Fruit fly (Drosophila melanogaster) whole organism, embryonic: ENCODE measurements around the gene CG3224.
A peak's percentile ranks its signal among the peaks of the same experiment; 100 is the strongest.

Source experiments
- Abd-B ChIP-seq: fragments of 200-800 bp; sonication (Bioruptor generic); optimal IDR thresholded peaks from 2 replicates; lab custom pipeline; 2018; ENCODE audit warnings: missing biosample characterization, mild to moderate bottlenecking, missing genetic modification characterization, moderate library complexity
- Adf1 ChIP-seq: fragments of 200-800 bp; sonication (Bioruptor generic); IDR thresholded peaks from 2 replicates; pipeline ENCODE4 v1.3.6; 2022; ENCODE audit warnings: missing biosample characterization, missing genetic modification characterization
- Asciz ChIP-seq: fragments of 200-800 bp; sonication (Bioruptor generic); optimal IDR thresholded peaks from 2 replicates; lab custom pipeline; 2017; ENCODE audit warnings: missing biosample characterization, mild to moderate bottlenecking, missing genetic modification characterization, missing genetic modification reagents
- Atf6 ChIP-seq: fragments of 200-800 bp; sonication (Bioruptor generic); IDR thresholded peaks from 2 replicates; pipeline ENCODE4 v1.3.6; 2022; ENCODE audit warnings: missing biosample characterization, missing genetic modification characterization
- Awh ChIP-seq: fragments of 200-800 bp; sonication (Bioruptor generic); IDR thresholded peaks from 2 replicates; pipeline ENCODE4, ENCODE4 v1.3.6; 2022; ENCODE audit warnings: missing biosample characterization, missing genetic modification characterization
- B-H2 ChIP-seq: fragments of 200-800 bp; sonication (Bioruptor generic); optimal IDR thresholded peaks from 2 replicates; lab custom pipeline; 2018; ENCODE audit warnings: missing biosample characterization, mild to moderate bottlenecking, missing genetic modification characterization
- CG10267 ChIP-seq: fragments of 200-800 bp; sonication (Bioruptor generic); optimal IDR thresholded peaks from 2 replicates; lab custom pipeline; 2018; ENCODE audit warnings: missing biosample characterization, mild to moderate bottlenecking, missing genetic modification characterization, moderate library complexity
- CG12659 ChIP-seq: fragments of 200-800 bp; sonication (Bioruptor generic); optimal IDR thresholded peaks from 3 replicates; lab custom pipeline; 2017; ENCODE audit warnings: mild to moderate bottlenecking, missing biosample characterization, missing genetic modification reagents, missing genetic modification characterization
- CG13424 ChIP-seq: fragments of 200-800 bp; sonication (Bioruptor generic); optimal IDR thresholded peaks from 2 replicates; lab custom pipeline; 2019; ENCODE audit warnings: missing biosample characterization, mild to moderate bottlenecking, missing genetic modification characterization, moderate library complexity
- CG13624 ChIP-seq: fragments of 200-800 bp; sonication (Bioruptor generic); optimal IDR thresholded peaks from 2 replicates; lab custom pipeline; 2016; ENCODE audit warnings: missing biosample characterization, missing genetic modification characterization
- CG15011 ChIP-seq: fragments of 200-800 bp; sonication (Bioruptor generic); optimal IDR thresholded peaks from 3 replicates; lab custom pipeline; 2018; ENCODE audit warnings: missing biosample characterization, mild to moderate bottlenecking, missing genetic modification characterization
- CG17186 ChIP-seq: fragments of 200-800 bp; sonication (Bioruptor generic); optimal IDR thresholded peaks from 3 replicates; lab custom pipeline; 2017; ENCODE audit warnings: missing biosample characterization, missing genetic modification reagents, missing genetic modification characterization
- CG18619 ChIP-seq: fragments of 200-800 bp; sonication (Bioruptor generic); optimal IDR thresholded peaks from 3 replicates; lab custom pipeline; 2017; ENCODE audit warnings: missing biosample characterization, mild to moderate bottlenecking, missing genetic modification characterization
- CG2712 ChIP-seq: fragments of 200-800 bp; optimal IDR thresholded peaks from 3 replicates; lab custom pipeline; 2019; ENCODE audit warnings: missing biosample characterization, mild to moderate bottlenecking, missing genetic modification characterization, moderate library complexity
- CG3847 ChIP-seq: fragments of 200-800 bp; sonication (Bioruptor generic); IDR thresholded peaks from 2 replicates; pipeline ENCODE4 v1.3.6; 2022; ENCODE audit warnings: missing biosample characterization, missing genetic modification characterization
- CG7372 ChIP-seq: fragments of 200-800 bp; sonication (Bioruptor generic); IDR thresholded peaks from 2 replicates; pipeline ENCODE4 v1.3.6; 2022; ENCODE audit warnings: missing biosample characterization, missing genetic modification characterization
- CG7987 ChIP-seq: fragments of 200-800 bp; sonication (Bioruptor generic); optimal IDR thresholded peaks from 2 replicates; lab custom pipeline; 2018; ENCODE audit warnings: missing biosample characterization, mild to moderate bottlenecking, missing genetic modification characterization, moderate library complexity
- CG9437 ChIP-seq: fragments of 200-800 bp; sonication (Bioruptor generic); optimal IDR thresholded peaks from 2 replicates; lab custom pipeline; 2018; ENCODE audit warnings: missing biosample characterization, mild to moderate bottlenecking, missing genetic modification characterization
- Drgx ChIP-seq: fragments of 200-800 bp; sonication (Bioruptor generic); IDR thresholded peaks from 2 replicates; pipeline ENCODE4 v1.3.6; 2022; ENCODE audit warnings: missing biosample characterization, missing genetic modification characterization
- Fer3 ChIP-seq: fragments of 200-800 bp; sonication (Bioruptor generic); optimal IDR thresholded peaks from 2 replicates; lab custom pipeline; 2018; ENCODE audit warnings: missing biosample characterization, mild to moderate bottlenecking, missing genetic modification characterization, moderate library complexity
- HLH54F ChIP-seq: fragments of 200-800 bp; sonication (Bioruptor generic); optimal IDR thresholded peaks from 3 replicates; lab custom pipeline; 2016; ENCODE audit warnings: missing biosample characterization, missing genetic modification characterization
- Hr3 ChIP-seq: fragments of 200-800 bp; sonication (Bioruptor generic); optimal IDR thresholded peaks from 3 replicates; lab custom pipeline; 2016; ENCODE audit warnings: missing biosample characterization, missing genetic modification characterization
- Lpt ChIP-seq: fragments of >200 bp; optimal IDR thresholded peaks from 2 replicates; lab custom pipeline; 2018; ENCODE audit warnings: missing biosample characterization, missing genetic modification characterization
- Med ChIP-seq: fragments of 200-800 bp; sonication (Bioruptor generic); peaks from one replicate; lab custom pipeline; 2016; ENCODE audit warnings: missing biosample characterization, missing genetic modification characterization, mild to moderate bottlenecking, inconsistent platforms, moderate library complexity
- Nf-YC ChIP-seq: fragments of 200-800 bp; optimal IDR thresholded peaks from 3 replicates; lab custom pipeline; 2019; ENCODE audit warnings: missing biosample characterization, mild to moderate bottlenecking, missing genetic modification characterization, moderate library complexity
- Poxn ChIP-seq: fragments of 200-800 bp; sonication (Bioruptor generic); IDR thresholded peaks from 2 replicates; pipeline ENCODE4 v1.3.6; 2022; ENCODE audit warnings: missing biosample characterization, missing genetic modification characterization
- Sry-δ ChIP-seq: fragments of 200-800 bp; sonication (Bioruptor generic); optimal IDR thresholded peaks from 2 replicates; lab custom pipeline; 2016; ENCODE audit warnings: missing biosample characterization, missing genetic modification characterization
- Stat92E ChIP-seq, 3 experiments: fragments of >200 bp in 2 of 3; fragments of 200-800 bp in 1 of 3; sonication (Bioruptor generic) in 1 of 3; optimal IDR thresholded peaks; 2 replicates each; lab custom pipeline; 2017 to 2019; ENCODE audit warnings: missing biosample characterization in 3 of 3, missing genetic modification characterization in 3 of 3, mild to moderate bottlenecking in 1 of 3, moderate library complexity in 1 of 3
- Xrp1 ChIP-seq: fragments of 200-800 bp; sonication (Bioruptor generic); IDR thresholded peaks from 2 replicates; pipeline ENCODE4 v1.3.6; 2022; ENCODE audit warnings: missing biosample characterization, missing genetic modification characterization
- ac ChIP-seq: fragments of 200-800 bp; sonication (Bioruptor generic); optimal IDR thresholded peaks from 3 replicates; lab custom pipeline; 2017; ENCODE audit warnings: missing biosample characterization, mild to moderate bottlenecking, missing genetic modification characterization
- ap ChIP-seq: fragments of 200-800 bp; sonication (Bioruptor generic); IDR thresholded peaks from 2 replicates; pipeline ENCODE4 v1.3.6; 2022; ENCODE audit warnings: missing biosample characterization, missing genetic modification characterization
- bcd ChIP-seq: fragments of 200-800 bp; sonication (Bioruptor generic); optimal IDR thresholded peaks from 2 replicates; lab custom pipeline; 2017; ENCODE audit warnings: missing biosample characterization, mild to moderate bottlenecking, missing genetic modification characterization
- bowl ChIP-seq: fragments of 200-800 bp; sonication (Bioruptor generic); IDR thresholded peaks from 2 replicates; pipeline ENCODE4 v1.3.6; 2022; ENCODE audit warnings: missing biosample characterization, missing genetic modification characterization
- cato ChIP-seq: fragments of 200-800 bp; sonication (Bioruptor generic); optimal IDR thresholded peaks from 2 replicates; lab custom pipeline; 2016; ENCODE audit warnings: missing biosample characterization, missing genetic modification characterization, borderline replicate concordance
- chif ChIP-seq, 2 experiments: fragments of 200-800 bp; sonication (Bioruptor generic); optimal IDR thresholded peaks; 3 replicates each; lab custom pipeline; 2016; ENCODE audit warnings: missing biosample characterization in 2 of 2, missing genetic modification characterization in 2 of 2
- ci ChIP-seq: fragments of 200-800 bp; sonication (Bioruptor generic); IDR thresholded peaks from 3 replicates; pipeline ENCODE4 v1.3.6; 2022; ENCODE audit warnings: missing biosample characterization, missing genetic modification characterization
- crc ChIP-seq: fragments of 200-800 bp; sonication (Bioruptor generic); optimal IDR thresholded peaks from 2 replicates; lab custom pipeline; 2016; ENCODE audit warnings: missing biosample characterization, missing genetic modification characterization
- dimm ChIP-seq: fragments of 200-800 bp; sonication (Bioruptor generic); IDR thresholded peaks from 2 replicates; pipeline ENCODE4 v1.3.6; 2022; ENCODE audit warnings: missing biosample characterization, missing genetic modification characterization
- lilli ChIP-seq: fragments of 200-800 bp; sonication (Bioruptor generic); optimal IDR thresholded peaks from 3 replicates; lab custom pipeline; 2016; ENCODE audit warnings: missing biosample characterization, missing genetic modification characterization
- lov ChIP-seq, 2 experiments: fragments of 200-800 bp in 1 of 2; fragments of >200 bp in 1 of 2; sonication (Bioruptor generic) in 1 of 2; IDR thresholded peaks in 1 of 2; optimal IDR thresholded peaks in 1 of 2; 2 replicates in 1 of 2; 3 replicates in 1 of 2; pipeline versions ENCODE4 v1.3.6 to Lab custom; 2017 to 2022; ENCODE audit warnings: missing biosample characterization in 1 of 2, missing genetic modification characterization in 1 of 2
- nmo ChIP-seq: fragments of 200-800 bp; sonication (Bioruptor generic); optimal IDR thresholded peaks from 2 replicates; lab custom pipeline; 2018; ENCODE audit warnings: missing biosample characterization, mild to moderate bottlenecking, missing genetic modification characterization, moderate library complexity
- odd ChIP-seq: fragments of 200-800 bp; sonication (Bioruptor generic); optimal IDR thresholded peaks from 2 replicates; lab custom pipeline; 2017; ENCODE audit warnings: missing biosample characterization, mild to moderate bottlenecking, missing genetic modification characterization
- psq ChIP-seq: fragments of 200-800 bp; sonication (Bioruptor generic); optimal IDR thresholded peaks from 2 replicates; lab custom pipeline; 2017; ENCODE audit warnings: missing biosample characterization, missing genetic modification characterization
- rib ChIP-seq: fragments of 200-800 bp; sonication (Bioruptor generic); IDR thresholded peaks from 2 replicates; pipeline ENCODE4 v1.3.6; 2022; ENCODE audit warnings: missing biosample characterization, missing genetic modification characterization
- sob ChIP-seq: fragments of 200-800 bp; sonication (Bioruptor generic); IDR thresholded peaks from 2 replicates; pipeline ENCODE4 v1.3.6; 2022; ENCODE audit warnings: missing biosample characterization, missing genetic modification characterization
- unpg ChIP-seq: fragments of 200-800 bp; sonication (Bioruptor generic); optimal IDR thresholded peaks from 3 replicates; lab custom pipeline; 2018; ENCODE audit warnings: missing biosample characterization, mild to moderate bottlenecking, missing genetic modification characterization, moderate library complexity
- wor ChIP-seq: fragments of 200-800 bp; sonication (Bioruptor generic); IDR thresholded peaks from 2 replicates; pipeline ENCODE4 v1.3.6; 2022; ENCODE audit warnings: missing biosample characterization, missing genetic modification characterization
- zf30C ChIP-seq: fragments of 200-800 bp; sonication (Bioruptor generic); optimal IDR thresholded peaks from 3 replicates; lab custom pipeline; 2018; ENCODE audit warnings: missing biosample characterization, mild to moderate bottlenecking, missing genetic modification characterization

CG3224 gene

DNA sequence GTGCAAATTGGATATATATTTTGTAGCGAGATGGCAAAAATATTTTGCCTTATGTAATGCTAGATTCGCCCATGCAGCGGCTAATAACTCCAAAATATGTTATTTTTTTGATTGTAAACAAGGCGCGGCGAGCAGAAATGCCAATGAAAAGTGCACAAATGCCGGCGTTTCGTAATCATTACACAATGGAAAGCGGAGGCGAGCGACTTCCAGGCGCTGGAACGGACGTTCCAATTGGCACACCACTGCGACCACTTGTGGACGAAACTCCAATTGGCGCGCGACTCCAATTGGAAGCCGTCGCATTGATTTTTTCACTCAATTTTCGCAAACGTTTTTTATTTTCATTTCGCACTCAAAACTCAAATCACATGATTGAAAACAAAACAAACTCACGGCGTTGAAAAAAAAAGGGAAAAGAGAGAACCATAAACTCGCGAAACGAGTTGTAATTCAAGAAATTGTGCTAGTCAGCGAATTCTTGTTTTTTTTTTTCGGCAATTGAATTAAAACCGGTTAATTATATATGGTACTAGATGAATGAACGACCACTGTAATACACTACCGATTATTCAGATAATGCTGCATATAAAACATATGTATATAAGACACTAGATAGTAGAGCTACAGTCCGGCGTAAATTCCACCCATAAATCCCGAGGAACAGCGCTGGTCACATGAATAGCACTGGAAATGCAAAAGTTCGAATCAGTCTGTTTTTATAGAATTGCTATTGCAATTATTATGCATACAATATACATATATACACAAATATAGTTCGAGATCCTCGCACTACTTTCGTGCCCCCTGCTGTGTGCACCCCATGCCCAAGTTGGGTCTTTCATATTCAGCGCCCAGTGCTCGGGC, 17.6 kb upstream of the CG3224 start, which contains the start of gene ND-ASHI (continued):
- TF ChIP-seq Asciz (GFP tag; lab: Kevin White, UChicago), result no peak
- peak; percentile 85 for TF ChIP-seq crc (GFP tag; lab: Kevin White, UChicago)
- peak; percentile 74 for TF ChIP-seq ac (GFP tag; lab: Kevin White, UChicago)
- peak; percentile 93 for TF ChIP-seq HLH54F (GFP tag; lab: Kevin White, UChicago)
- peak; percentile 97 for TF ChIP-seq lilli (GFP tag; lab: Kevin White, UChicago)
- TF ChIP-seq Stat92E (GFP tag; optimal IDR thresholded peaks at IDR 0.05; lab: Kevin White, UChicago), result no peak
- TF ChIP-seq Fer3, result peak; percentile 96
- TF ChIP-seq rib (GFP tag; lab: Robert Waterston, UW), result peak; percentile 96
- peak; percentile 93 for TF ChIP-seq CG18619 (GFP tag; lab: Kevin White, UChicago)
- TF ChIP-seq Nf-YC (tag; lab: Kevin White, UChicago), result peak; percentile 71
- peak; percentile 69 for TF ChIP-seq psq (GFP tag; lab: Kevin White, UChicago)
- peak; percentile 80 for TF ChIP-seq Adf1 (GFP tag; lab: Robert Waterston, UW)
- TF ChIP-seq CG7987 (GFP tag; lab: Kevin White, UChicago), result peak; percentile 89
- peak; percentile 79 for TF ChIP-seq CG9437 (GFP tag; lab: Kevin White, UChicago)
- TF ChIP-seq Awh (GFP tag; lab: Robert Waterston, UW), result peak; percentile 94
- TF ChIP-seq bowl (GFP tag; lab: Robert Waterston, UW), result peak; percentile 81; the same call in 1 of the 2 replicates
- TF ChIP-seq nmo (GFP tag; lab: Kevin White, UChicago), result peak; percentile 94
- peak; percentile 97 for TF ChIP-seq ci (GFP tag; lab: Robert Waterston, UW)
- peak; percentile 88 for TF ChIP-seq dimm
- peak; percentile 90 for TF ChIP-seq Hr3 (GFP tag; lab: Kevin White, UChicago)
- peak; percentile 92 for TF ChIP-seq odd (GFP tag; lab: Kevin White, UChicago)
- TF ChIP-seq CG13424 (tag; lab: Kevin White, UChicago), result peak; percentile 92
- peak; percentile 94 for TF ChIP-seq unpg (GFP tag; lab: Kevin White, UChicago)
- peak; percentile 52 for TF ChIP-seq Sry-δ
- TF ChIP-seq sob (GFP tag; lab: Robert Waterston, UW), result peak; percentile 97
- TF ChIP-seq CG10267 (tag; lab: Kevin White, UChicago), result peak; percentile 83
- TF ChIP-seq Drgx (GFP tag; lab: Robert Waterston, UW), result peak; percentile 98
- no peak for TF ChIP-seq Lpt
- TF ChIP-seq Atf6 (GFP tag; lab: Robert Waterston, UW), result peak; percentile 96
- peak; percentile 89 for TF ChIP-seq Poxn (GFP tag; lab: Robert Waterston, UW)
- TF ChIP-seq CG13624, result peak; percentile 95
- peak; percentile 79 for TF ChIP-seq CG17186 (GFP tag; lab: Kevin White, UChicago)
- TF ChIP-seq cato (GFP tag; lab: Kevin White, UChicago), result peak; percentile 69
- peak; percentile 88 to 90 for TF ChIP-seq chif (GFP tag; optimal IDR thresholded peaks at IDR 0.05; lab: Kevin White, UChicago)
- TF ChIP-seq ap (GFP tag; lab: Robert Waterston, UW), result peak; percentile 93
- peak; percentile 96 for TF ChIP-seq CG12659
- peak; percentile 82 for TF ChIP-seq wor (GFP tag; lab: Robert Waterston, UW)
- TF ChIP-seq CG3847 (GFP tag; lab: Robert Waterston, UW), result peak; percentile 94
- TF ChIP-seq zf30C (GFP tag; lab: Kevin White, UChicago), result no peak
- peak; percentile 91 for TF ChIP-seq CG2712 (tag; lab: Kevin White, UChicago)
- TF ChIP-seq CG7372 (GFP tag; lab: Robert Waterston, UW), result peak; percentile 95
- peak; percentile 98 for TF ChIP-seq B-H2 (GFP tag; lab: Kevin White, UChicago)
- peak; percentile 95 for TF ChIP-seq bcd (GFP tag; lab: Kevin White, UChicago)
- peak; percentile 96 for TF ChIP-seq Xrp1 (GFP tag; lab: Robert Waterston, UW)
- peak; percentile 91 for TF ChIP-seq CG15011 (GFP tag; lab: Kevin White, UChicago)
- TF ChIP-seq lov (optimal IDR thresholded peaks at IDR 0.05; lab: Kevin White, UChicago), result no peak
- peak; percentile 94 for TF ChIP-seq lov (GFP tag; IDR thresholded peaks at IDR 0.05; lab: Robert Waterston, UW)
- peak; percentile 85 for TF ChIP-seq Abd-B
- peak; percentile 99 for TF ChIP-seq Med (GFP tag; lab: Kevin White, UChicago)
